Fruit fly (Drosophila melanogaster) whole organism, wandering third instar larva: Measurements from ENCODE around the gene Eig71Ea.

Experiments used
- Abd-B ChIP-seq: fragments of >200 bp; optimal IDR thresholded peaks from 2 replicates; lab custom pipeline; 2017; ENCODE audit warnings: missing biosample characterization, missing genetic modification characterization
- CrebA ChIP-seq: fragments of 200-800 bp; sonication (Bioruptor generic); optimal IDR thresholded peaks from 2 replicates; lab custom pipeline; 2016; ENCODE audit warnings: missing biosample characterization, mild to moderate bottlenecking, missing genetic modification characterization, borderline replicate concordance
- Dif ChIP-seq: fragments of 200-275, 200-300 bp; sonication (Bioruptor generic); optimal IDR thresholded peaks from 2 replicates; lab custom pipeline; 2018; ENCODE audit warnings: missing biosample characterization, missing genetic modification characterization; ENCODE audit not compliant: partially characterized antibody
- HLH106 ChIP-seq: fragments of 200-800 bp; optimal IDR thresholded peaks from 3 replicates; lab custom pipeline; 2019; ENCODE audit warnings: missing biosample characterization, mild to moderate bottlenecking, missing genetic modification characterization, moderate library complexity
- Myc ChIP-seq: fragments of >200 bp; optimal IDR thresholded peaks from 2 replicates; lab custom pipeline; 2017
- N ChIP-seq: fragments of >200 bp; optimal IDR thresholded peaks from 2 replicates; lab custom pipeline; 2018; ENCODE audit warnings: missing biosample characterization, missing external identifiers, missing genetic modification characterization
- OdsH ChIP-seq: fragments of 200-800 bp; sonication (Bioruptor generic); optimal IDR thresholded peaks from 2 replicates; lab custom pipeline; 2016; ENCODE audit warnings: missing biosample characterization, mild to moderate bottlenecking, missing genetic modification characterization
- Rel ChIP-seq, 2 experiments: fragments of 200-800 bp; sonication (Bioruptor generic) in 1 of 2; optimal IDR thresholded peaks; 2 replicates in 1 of 2; 3 replicates in 1 of 2; lab custom pipeline; 2016 to 2019; ENCODE audit warnings: mild to moderate bottlenecking in 2 of 2, missing biosample characterization in 2 of 2, missing genetic modification characterization in 2 of 2, moderate library complexity in 1 of 2
- brk ChIP-seq: fragments of 200-800 bp; sonication (Bioruptor generic); optimal IDR thresholded peaks from 2 replicates; lab custom pipeline; 2016; ENCODE audit warnings: missing biosample characterization, mild to moderate bottlenecking, missing genetic modification characterization
- dl ChIP-seq, 2 experiments: fragments of 175-275, 200-275 bp in 1 of 2; fragments of 200-275 bp in 1 of 2; sonication (Bioruptor generic); optimal IDR thresholded peaks; lab custom pipeline; 2018; ENCODE audit warnings: mild to moderate bottlenecking in 2 of 2, missing biosample characterization in 2 of 2, missing genetic modification characterization in 2 of 2, moderate library complexity in 2 of 2; ENCODE audit not compliant: partially characterized antibody in 2 of 2, insufficient read depth in 1 of 2
- foxo ChIP-seq, 2 experiments: fragments of 200-800 bp; sonication (Bioruptor generic); optimal IDR thresholded peaks; 2 replicates in 1 of 2; 3 replicates in 1 of 2; lab custom pipeline; 2016 to 2017; ENCODE audit warnings: missing biosample characterization in 2 of 2, missing genetic modification characterization in 2 of 2
- h ChIP-seq: fragments of 200-800 bp; sonication (Bioruptor generic); optimal IDR thresholded peaks from 3 replicates; lab custom pipeline; 2016; ENCODE audit warnings: missing biosample characterization, mild to moderate bottlenecking, missing genetic modification characterization
- jim ChIP-seq: fragments of 175-275, 200-325 bp; sonication (Bioruptor generic); optimal IDR thresholded peaks from 2 replicates; lab custom pipeline; 2016; ENCODE audit warnings: missing biosample characterization, mild to moderate bottlenecking, missing genetic modification characterization
- usp ChIP-seq: fragments of >200 bp; optimal IDR thresholded peaks from 2 replicates; lab custom pipeline; 2017; ENCODE audit warnings: missing biosample characterization, missing genetic modification characterization

DNA sequence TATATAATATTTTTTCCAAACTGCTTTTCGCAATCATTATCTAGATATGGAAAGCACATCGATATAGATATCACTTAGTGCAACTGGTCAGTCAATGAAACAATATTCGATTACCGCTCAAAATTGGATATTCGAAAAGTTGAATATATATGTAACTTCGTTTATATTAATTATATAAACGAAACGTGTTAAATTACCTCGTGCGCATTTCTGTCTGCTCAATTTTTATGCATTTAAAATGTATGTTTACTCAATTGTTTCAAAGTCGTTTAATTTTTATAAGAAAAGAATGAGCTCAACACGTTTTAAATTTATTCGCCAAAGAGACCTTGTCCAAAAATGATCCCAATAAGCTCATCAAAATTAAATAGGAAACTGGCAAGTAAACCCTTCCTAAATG, 1.1 kb upstream of the Eig71Ea start, which contains the start of gene CG43084:
- no peak for TF ChIP-seq CrebA (GFP tag; lab: Kevin White, UChicago)
- no peak for TF ChIP-seq Myc (lab: Kevin White, UChicago)
- no peak for TF ChIP-seq foxo (GFP tag; optimal IDR thresholded peaks at IDR 0.05; lab: Kevin White, UChicago)
- no peak for TF ChIP-seq dl (GFP tag; optimal IDR thresholded peaks at IDR 0.05; lab: Kevin White, UChicago; ENCODE audit: insufficient read depth in 1 of 2, partially characterized antibody in 2 of 2)
- TF ChIP-seq N (GFP tag; lab: Kevin White, UChicago), result no peak
- TF ChIP-seq h (GFP tag; lab: Kevin White, UChicago), result no peak
- no peak for TF ChIP-seq Abd-B (GFP tag; lab: Kevin White, UChicago)
- TF ChIP-seq Dif (GFP tag; lab: Kevin White, UChicago), result no peak
- TF ChIP-seq brk (GFP tag; lab: Kevin White, UChicago), result no peak
- TF ChIP-seq usp (GFP tag; lab: Kevin White, UChicago), result no peak
- TF ChIP-seq OdsH, result no peak
- TF ChIP-seq jim, result no peak
- TF ChIP-seq HLH106 (tag; lab: Kevin White, UChicago), result no peak
- no peak for TF ChIP-seq Rel (GFP tag; optimal IDR thresholded peaks at IDR 0.05; lab: Kevin White, UChicago)
- TF ChIP-seq Rel (tag; optimal IDR thresholded peaks at IDR 0.05; lab: Kevin White, UChicago), result no peak
